Worm (Caenorhabditis elegans): Measurements from ENCODE around the gene K08H2.7.

K08H2.7 gene

ce11 chrX:13200312-13200711 lies 47.9 kb downstream of the K08H2.7 start:
- TF ChIP-seq ztf-16 (tag; optimal IDR thresholded peaks at IDR 0.05) = no peak
- TF ChIP-seq unc-86 (tag; optimal IDR thresholded peaks at IDR 0.05) = no peak
- TF ChIP-seq nhr-232 (tag; optimal IDR thresholded peaks at IDR 0.05) = no peak
- TF ChIP-seq mec-3 (tag; optimal IDR thresholded peaks at IDR 0.05; ENCODE audit: borderline replicate concordance) = no peak
- TF ChIP-seq hlh-30 (tag; optimal IDR thresholded peaks at IDR 0.05; ENCODE audit: insufficient read depth) = no peak
- TF ChIP-seq hlh-8 (tag; optimal IDR thresholded peaks at IDR 0.05) = no peak
- no peak for TF ChIP-seq ttx-3 (tag; optimal IDR thresholded peaks at IDR 0.05)
- no peak for TF ChIP-seq unc-55 (GFP tag; optimal IDR thresholded peaks at IDR 0.05)
- TF ChIP-seq K02D7.2 (tag; optimal IDR thresholded peaks at IDR 0.05) = no peak
- TF ChIP-seq unc-42 (tag; optimal IDR thresholded peaks at IDR 0.05) = no peak
- TF ChIP-seq fax-1 (tag; optimal IDR thresholded peaks at IDR 0.05) = no peak
- TF ChIP-seq ceh-6 (GFP tag; optimal IDR thresholded peaks at IDR 0.05) = no peak
- no peak for TF ChIP-seq ceh-24 (tag; optimal IDR thresholded peaks at IDR 0.05)
- TF ChIP-seq pag-3 (tag; optimal IDR thresholded peaks at IDR 0.05; ENCODE audit: borderline replicate concordance) = no peak
- no peak for TF ChIP-seq hlh-15 (tag; optimal IDR thresholded peaks at IDR 0.05)

ce11 chrX:13198134-13198533 lies 50.1 kb downstream of the K08H2.7 start:
- TF ChIP-seq unc-42 (tag; optimal IDR thresholded peaks at IDR 0.05) (peak; percentile 64), hlh-8 (tag; optimal IDR thresholded peaks at IDR 0.05) (no peak)
